Worm (Caenorhabditis elegans) whole organism, L4 larva: ENCODE measurements around the gene R11D1.13.

Source experiments
- T20F7.1 ChIP-seq: fragments of 200-800 bp; sonication (Bioruptor generic); optimal IDR thresholded peaks from 2 replicates; lab custom pipeline; 2018; ENCODE audit warnings: mild to moderate bottlenecking, missing genetic modification characterization, missing compliant biosample characterization
- Y105C5A.15 ChIP-seq: fragments of 200-800 bp; sonication (Bioruptor generic); IDR thresholded peaks from 2 replicates; pipeline ENCODE4 v1.3.6; 2022; ENCODE audit warnings: missing genetic modification characterization, missing compliant biosample characterization
- aha-1 ChIP-seq: fragments of 150-350 bp; peaks from one replicate; lab custom pipeline; 2014; ENCODE audit warnings: missing biosample characterization, missing genetic modification characterization
- ceh-20 ChIP-seq: fragments of 200-800 bp; sonication (Bioruptor generic); IDR thresholded peaks from 2 replicates; pipeline ENCODE4 v1.3.6; 2022; ENCODE audit warnings: missing genetic modification reagents, missing genetic modification characterization, missing compliant biosample characterization
- ceh-28 ChIP-seq: fragments of 150-350 bp; optimal IDR thresholded peaks from 2 replicates; lab custom pipeline; 2014; ENCODE audit warnings: missing biosample characterization, missing genetic modification reagents, missing genetic modification characterization
- ceh-62 ChIP-seq: sonication (generic microtip); optimal IDR thresholded peaks from 2 replicates; lab custom pipeline; 2017; ENCODE audit warnings: missing biosample characterization, missing genetic modification characterization
- ces-1 ChIP-seq: fragments of 150-350 bp; sonication (generic microtip); optimal IDR thresholded peaks from 4 replicates; lab custom pipeline; 2014; ENCODE audit warnings: missing biosample characterization, missing genetic modification reagents, missing genetic modification characterization
- ctbp-1 ChIP-seq: fragments of 200-800 bp; sonication (Bioruptor generic); IDR thresholded peaks from 2 replicates; pipeline ENCODE4 v1.3.6; 2022; ENCODE audit warnings: missing genetic modification reagents, missing genetic modification characterization, missing compliant biosample characterization
- daf-8 ChIP-seq: fragments of 200-800 bp; sonication (Bioruptor generic); IDR thresholded peaks from 2 replicates; pipeline ENCODE4 v1.3.6; 2022; ENCODE audit warnings: missing genetic modification characterization, missing compliant biosample characterization
- dmd-8 ChIP-seq: fragments of 200-800 bp; sonication (Bioruptor generic); IDR thresholded peaks from 2 replicates; pipeline ENCODE4 v1.3.6; 2022; ENCODE audit warnings: missing genetic modification characterization, missing compliant biosample characterization
- dmd-9 ChIP-seq: fragments of 200-800 bp; sonication (Bioruptor generic); IDR thresholded peaks from 2 replicates; pipeline ENCODE4 v1.3.6; 2022; ENCODE audit warnings: missing genetic modification reagents, missing genetic modification characterization, missing compliant biosample characterization
- dve-1 ChIP-seq: sonication (generic microtip); optimal IDR thresholded peaks from 2 replicates; lab custom pipeline; 2017; ENCODE audit warnings: antibody characterized with exemption, mild to moderate bottlenecking, missing genetic modification characterization, missing compliant biosample characterization; ENCODE audit not compliant: insufficient read depth
- egl-43 ChIP-seq: fragments of 200-800 bp; sonication (Bioruptor generic); IDR thresholded peaks from 2 replicates; pipeline ENCODE4 v1.3.6; 2022; ENCODE audit warnings: missing genetic modification reagents, missing genetic modification characterization, missing compliant biosample characterization
- fos-1 ChIP-seq: fragments of 150-350 bp; optimal IDR thresholded peaks from 2 replicates; lab custom pipeline; 2014; ENCODE audit warnings: missing biosample characterization, missing genetic modification characterization
- hif-1 ChIP-seq, 2 experiments: sonication (generic microtip); optimal IDR thresholded peaks; 2 replicates each; lab custom pipeline; 2016 to 2017; ENCODE audit warnings: missing compliant biosample characterization in 2 of 2, missing genetic modification characterization in 2 of 2, missing genetic modification reagents in 2 of 2, missing genotype in 2 of 2, mild to moderate bottlenecking in 1 of 2
- hlh-11 ChIP-seq: fragments of 200-800 bp; sonication (Bioruptor generic); optimal IDR thresholded peaks from 2 replicates; lab custom pipeline; 2018; ENCODE audit warnings: mild to moderate bottlenecking, missing genetic modification characterization, missing compliant biosample characterization
- hmg-1.1 ChIP-seq: fragments of 200-800 bp; sonication (Bioruptor generic); IDR thresholded peaks from 2 replicates; pipeline ENCODE4 v1.3.6; 2022; ENCODE audit warnings: missing genetic modification reagents, missing genetic modification characterization, missing compliant biosample characterization
- lin-1 ChIP-seq: fragments of 200-800 bp; sonication (Bioruptor generic); IDR thresholded peaks from 2 replicates; pipeline ENCODE4 v1.3.6; 2022; ENCODE audit warnings: missing genetic modification reagents, missing genetic modification characterization, missing compliant biosample characterization
- madf-5 ChIP-seq, 2 experiments: fragments of 200-800 bp; sonication (Bioruptor generic); IDR thresholded peaks; 2 replicates each; pipeline ENCODE4 v1.3.6; 2022; ENCODE audit warnings: missing compliant biosample characterization in 2 of 2, missing genetic modification characterization in 2 of 2
- mxl-2 ChIP-seq: fragments of 200-800 bp; sonication (Bioruptor generic); conservative IDR thresholded peaks from 2 replicates; pipeline ENCODE4 v1.3.6; 2022; ENCODE audit warnings: missing genetic modification reagents, missing genetic modification characterization, missing compliant biosample characterization
- nhr-10 ChIP-seq: fragments of 150-350 bp; optimal IDR thresholded peaks from 2 replicates; lab custom pipeline; 2014; ENCODE audit warnings: missing biosample characterization, missing genetic modification characterization
- nhr-111 ChIP-seq: fragments of 200-800 bp; sonication (Bioruptor generic); optimal IDR thresholded peaks from 2 replicates; lab custom pipeline; 2018; ENCODE audit warnings: mild to moderate bottlenecking, missing genetic modification characterization, missing compliant biosample characterization
- nhr-237 ChIP-seq: sonication (generic microtip); optimal IDR thresholded peaks from 2 replicates; lab custom pipeline; 2017; ENCODE audit warnings: missing biosample characterization, missing genetic modification characterization
- nhr-25 ChIP-seq: sonication (generic microtip); optimal IDR thresholded peaks from 2 replicates; lab custom pipeline; 2017; ENCODE audit warnings: missing genetic modification characterization, mild to moderate bottlenecking, missing compliant biosample characterization, antibody characterized with exemption, moderate library complexity, borderline replicate concordance; ENCODE audit not compliant: insufficient read depth
- nhr-28 ChIP-seq: fragments of 150-350 bp; optimal IDR thresholded peaks from 2 replicates; lab custom pipeline; 2014; ENCODE audit warnings: missing biosample characterization, missing genetic modification characterization
- nhr-42 ChIP-seq: fragments of 200-800 bp; sonication (Bioruptor generic); IDR thresholded peaks from 2 replicates; pipeline ENCODE4 v1.3.6; 2022; ENCODE audit warnings: missing genetic modification characterization, missing compliant biosample characterization
- nhr-48 ChIP-seq: sonication (generic microtip); optimal IDR thresholded peaks from 2 replicates; lab custom pipeline; 2016; ENCODE audit warnings: mild to moderate bottlenecking, missing genetic modification characterization, missing compliant biosample characterization
- nhr-77 ChIP-seq: fragments of 150-350 bp; optimal IDR thresholded peaks from 2 replicates; lab custom pipeline; 2014; ENCODE audit warnings: missing biosample characterization, missing genetic modification characterization
- sdz-12 ChIP-seq: fragments of 200-800 bp; sonication (Bioruptor generic); optimal IDR thresholded peaks from 2 replicates; lab custom pipeline; 2018; ENCODE audit warnings: mild to moderate bottlenecking, missing genetic modification characterization, missing compliant biosample characterization
- snpc-1.2 ChIP-seq: fragments of 200-800 bp; sonication (Bioruptor generic); IDR thresholded peaks from 2 replicates; pipeline ENCODE4 v1.3.6; 2022; ENCODE audit warnings: missing genetic modification reagents, missing genetic modification characterization, missing compliant biosample characterization
- snpc-4 ChIP-seq: fragments of 150-350 bp; optimal IDR thresholded peaks from 2 replicates; lab custom pipeline; 2014; ENCODE audit warnings: missing biosample characterization, missing genetic modification characterization
- tra-1 ChIP-seq: fragments of 200-800 bp; sonication (Bioruptor generic); IDR thresholded peaks from 2 replicates; pipeline ENCODE4 v1.3.6; 2022; ENCODE audit warnings: missing genetic modification reagents, missing genetic modification characterization, missing compliant biosample characterization
- unc-39 ChIP-seq: sonication (generic microtip); optimal IDR thresholded peaks from 2 replicates; lab custom pipeline; 2017; ENCODE audit warnings: missing biosample characterization, missing genetic modification characterization
- unc-62 ChIP-seq, 3 experiments: fragments of 150-350 bp in 1 of 3; sonication (generic microtip); optimal IDR thresholded peaks in 2 of 3; peaks in 1 of 3; 1 replicate in 1 of 3; 2 replicates in 2 of 3; lab custom pipeline; 2014 to 2017; ENCODE audit warnings: missing biosample characterization in 3 of 3, missing genetic modification characterization in 3 of 3, missing genetic modification reagents in 3 of 3, missing genotype in 1 of 3
- zag-1 ChIP-seq: fragments of 150-350 bp; optimal IDR thresholded peaks from 2 replicates; lab custom pipeline; 2014; ENCODE audit warnings: missing biosample characterization, missing genetic modification characterization
- zfp-3 ChIP-seq: fragments of 200-800 bp; sonication (Bioruptor generic); conservative IDR thresholded peaks from 2 replicates; pipeline ENCODE4 v1.3.6; 2022; ENCODE audit warnings: missing genetic modification reagents, missing genetic modification characterization, missing compliant biosample characterization
- ztf-11 ChIP-seq: fragments of 150-350 bp; optimal IDR thresholded peaks from 2 replicates; lab custom pipeline; 2014; ENCODE audit warnings: missing biosample characterization, missing genetic modification characterization
- ztf-7 ChIP-seq: fragments of 150-350 bp; optimal IDR thresholded peaks from 2 replicates; lab custom pipeline; 2014; ENCODE audit warnings: missing biosample characterization, missing genetic modification characterization

Gene R11D1.13

DNA sequence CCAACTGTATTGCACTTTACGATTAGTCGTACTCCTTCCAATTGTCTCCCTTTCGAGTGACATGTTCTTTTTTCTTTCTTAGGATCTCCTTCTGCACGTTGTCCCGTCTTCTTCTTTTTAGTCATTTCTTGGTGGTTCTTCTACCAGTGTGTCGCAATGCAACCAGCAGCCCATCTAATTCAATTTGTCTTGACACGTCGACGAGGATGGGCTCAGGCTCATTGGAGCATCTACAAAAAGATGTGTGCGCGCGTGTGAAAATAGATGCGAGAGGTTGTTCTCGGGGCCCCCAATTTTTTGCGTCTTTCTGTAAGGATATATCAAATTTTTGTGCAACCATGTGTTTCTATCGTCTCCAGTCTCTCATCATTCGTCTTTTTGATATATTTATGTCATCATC is 25.3 kb upstream of the R11D1.13 start:
- peak; percentile 44 for TF ChIP-seq ces-1 (GFP tag; lab: Kevin White, UChicago)
- no peak for TF ChIP-seq nhr-237 (tag; lab: Kevin White, UChicago)

DNA sequence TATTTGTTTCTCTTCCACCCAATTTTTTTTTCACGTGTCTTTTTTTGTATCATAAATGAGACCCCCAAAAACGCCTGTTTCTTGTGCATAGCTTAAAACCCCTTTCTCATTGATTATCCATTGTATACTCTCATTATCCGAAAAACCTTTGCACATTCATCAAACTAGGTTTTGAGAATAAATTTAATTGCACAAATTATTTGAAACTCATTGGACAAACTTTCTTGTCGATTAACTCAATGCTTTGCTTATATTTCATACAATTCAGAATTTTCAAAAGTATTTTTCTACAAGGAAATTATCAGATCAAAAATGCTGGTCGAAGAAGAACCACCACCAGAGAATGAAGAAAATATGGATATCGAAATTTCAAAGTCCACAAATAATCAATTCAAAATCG is 22.9 kb upstream of the R11D1.13 start, which contains the start of gene R11D1.1:
Gene R11D1.1, plus strand, starts transcription at position 301 of the 400 bp plus-strand sequence.
- TF ChIP-seq hmg-1.1 = no peak
- peak in 1 of 2 experiments; percentile 34 for TF ChIP-seq unc-62 (GFP tag; optimal IDR thresholded peaks at IDR 0.05 in 1 of 2; lab: Kevin White, UChicago)
- no peak for TF ChIP-seq unc-62 (tag; optimal IDR thresholded peaks at IDR 0.05; lab: Kevin White, UChicago)
- TF ChIP-seq, all 104 proteins: peak for 1

DNA sequence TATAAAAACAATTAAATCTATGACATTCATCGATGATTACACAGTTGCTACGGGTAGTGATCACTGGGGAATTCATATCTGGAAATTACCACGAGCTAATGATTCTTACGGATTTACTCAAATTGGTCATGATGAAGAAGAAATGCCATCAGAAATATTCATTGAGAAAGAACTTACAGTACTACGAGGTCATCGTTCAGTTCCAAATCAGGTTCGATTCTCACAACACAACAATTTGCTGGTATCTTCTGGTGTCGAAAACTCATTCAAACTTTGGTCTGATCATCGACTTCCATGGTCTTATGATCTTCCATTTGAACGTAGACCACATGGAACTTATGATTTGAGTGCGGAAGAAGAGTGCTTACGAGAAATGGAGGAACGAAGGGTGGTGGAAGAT is 20.4 kb upstream of the R11D1.13 start:
- no peak for TF ChIP-seq egl-43 (GFP tag; lab: Robert Waterston, UW)
- TF ChIP-seq aha-1 = peak; percentile 80

DNA sequence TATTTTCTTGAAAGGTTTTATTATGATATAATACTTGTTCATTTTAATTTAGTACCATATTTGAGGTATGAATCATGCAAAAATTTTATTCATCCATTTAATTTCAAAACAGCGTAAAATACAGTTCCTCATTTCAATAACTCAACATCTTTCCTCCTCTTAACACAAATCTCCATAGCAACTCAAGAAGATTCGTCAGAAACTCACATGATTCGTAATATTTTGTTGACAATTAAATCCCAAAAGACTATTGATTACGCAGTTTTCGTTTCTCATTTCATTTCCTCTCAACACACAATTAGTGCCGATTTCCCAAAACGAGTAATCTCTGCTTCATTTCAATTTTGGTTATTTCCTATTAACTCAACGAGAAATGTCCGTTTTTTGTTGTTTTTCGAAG is 18.6 kb upstream of the R11D1.13 start, which contains the start of gene R11D1.2:
Gene R11D1.2, plus strand, starts transcription at position 301 of the 400 bp plus-strand sequence.
- no peak for TF ChIP-seq nhr-25 (tag; lab: Kevin White, UChicago)
- no peak for TF ChIP-seq tra-1 (GFP tag; lab: Robert Waterston, UW)
- TF ChIP-seq dmd-9 (GFP tag; lab: Robert Waterston, UW) = no peak
- TF ChIP-seq zag-1 (tag; lab: Kevin White, UChicago) = no peak
- no peak for TF ChIP-seq dve-1
- no peak for TF ChIP-seq nhr-77 (tag; lab: Kevin White, UChicago)
- TF ChIP-seq egl-43 (GFP tag; lab: Robert Waterston, UW) = no peak
- no peak for TF ChIP-seq ceh-62 (tag; lab: Kevin White, UChicago)
- no peak for TF ChIP-seq nhr-10 (tag; lab: Kevin White, UChicago)
- no peak for TF ChIP-seq T20F7.1 (GFP tag; lab: Kevin White, UChicago)
- TF ChIP-seq lin-1 (GFP tag; lab: Robert Waterston, UW) = no peak
- no peak for TF ChIP-seq mxl-2

DNA sequence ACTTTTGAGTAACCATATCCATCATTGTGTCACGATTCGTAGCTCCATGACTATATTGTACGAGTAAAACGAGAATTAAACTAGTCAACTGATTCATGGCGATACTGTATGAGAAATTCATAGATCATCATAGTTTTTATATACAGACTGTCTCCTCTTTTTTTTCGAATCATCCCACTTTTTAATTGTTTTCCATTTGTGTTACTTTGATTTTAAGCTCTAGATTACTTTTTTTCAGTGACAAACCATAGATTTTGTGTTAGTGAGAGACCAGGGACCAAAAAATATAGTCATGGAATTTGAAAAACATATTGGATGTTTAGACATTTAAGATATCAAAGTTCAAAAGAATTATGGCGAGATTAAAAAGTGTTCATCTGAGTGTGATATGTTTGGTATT is 15.0 kb upstream of the R11D1.13 start, which contains the start of gene R11D1.3:
Gene R11D1.3, minus strand, starts transcription at position 101 of the 400 bp plus-strand sequence.
- TF ChIP-seq snpc-1.2 (no peak), hmg-1.1 (no peak), daf-8 (GFP tag; lab: Robert Waterston, UW) (no peak), Y105C5A.15 (GFP tag; lab: Robert Waterston, UW) (no peak), snpc-4 (tag; lab: Kevin White, UChicago) (no peak), dmd-8 (GFP tag; lab: Robert Waterston, UW) (no peak), zfp-3 (no peak), nhr-48 (no peak), ceh-20 (GFP tag; lab: Robert Waterston, UW) (no peak), madf-5 (GFP tag; IDR thresholded peaks at IDR 0.05; lab: Robert Waterston, UW) (no peak), fos-1 (tag; lab: Kevin White, UChicago) (no peak), unc-39 (no peak), hlh-11 (tag; lab: Kevin White, UChicago) (no peak), nhr-111 (no peak), ceh-62 (tag; lab: Kevin White, UChicago) (no peak), hif-1 (tag; optimal IDR thresholded peaks at IDR 0.05; lab: Kevin White, UChicago) (no peak), ztf-7 (tag; lab: Kevin White, UChicago) (no peak)

DNA sequence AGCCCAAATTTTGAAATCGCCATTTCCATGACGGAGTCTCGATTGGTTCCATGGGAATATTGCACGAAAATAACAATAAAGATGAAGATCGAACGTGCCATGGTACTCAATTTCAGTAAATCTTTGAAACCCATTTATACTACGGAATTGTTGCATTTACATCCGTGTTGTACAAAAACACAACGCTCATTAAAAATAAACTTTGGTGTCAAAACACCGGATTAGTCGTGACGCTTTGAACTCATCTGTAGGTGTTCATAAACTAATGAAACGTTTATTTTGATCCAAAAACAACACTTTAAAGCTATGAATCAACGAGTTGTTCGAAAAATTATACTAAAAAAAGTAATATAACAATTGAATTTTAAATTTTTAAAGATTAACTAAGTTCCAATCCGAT is 12.8 kb upstream of the R11D1.13 start, which contains the start of gene R11D1.4:
Gene R11D1.4, minus strand, starts transcription at position 101 of the 400 bp plus-strand sequence.
- TF ChIP-seq nhr-28 (tag; lab: Kevin White, UChicago) = no peak
- TF ChIP-seq sdz-12 (GFP tag; lab: Kevin White, UChicago) = no peak
- no peak for TF ChIP-seq ztf-7 (tag; lab: Kevin White, UChicago)
- no peak for TF ChIP-seq aha-1
- no peak for TF ChIP-seq tra-1 (GFP tag; lab: Robert Waterston, UW)
- TF ChIP-seq ctbp-1 (GFP tag; lab: Robert Waterston, UW) = no peak
- no peak for TF ChIP-seq nhr-42 (GFP tag; lab: Robert Waterston, UW)
- TF ChIP-seq ceh-28 = no peak
- TF ChIP-seq nhr-25 (tag; lab: Kevin White, UChicago) = no peak
- TF ChIP-seq nhr-111 = no peak
- TF ChIP-seq ztf-11 (tag; lab: Kevin White, UChicago) = no peak
